Worm (Caenorhabditis elegans) whole organism, L4 larva: ENCODE data around the gene W02B12.13.
A peak's percentile ranks its signal among the peaks of the same experiment; 100 is the strongest.

Experiments
- D1046.2 ChIP-seq: fragments of 200-800 bp; sonication (Bioruptor generic); IDR thresholded peaks from 2 replicates; pipeline ENCODE4 v1.3.6; 2022; ENCODE audit warnings: missing genetic modification characterization, missing compliant biosample characterization
- F10B5.3 ChIP-seq: sonication (generic microtip); optimal IDR thresholded peaks from 2 replicates; lab custom pipeline; 2016; ENCODE audit warnings: mild to moderate bottlenecking, missing genetic modification characterization, missing compliant biosample characterization
- T20F7.1 ChIP-seq: fragments of 200-800 bp; sonication (Bioruptor generic); optimal IDR thresholded peaks from 2 replicates; lab custom pipeline; 2018; ENCODE audit warnings: mild to moderate bottlenecking, missing genetic modification characterization, missing compliant biosample characterization
- Y75B8A.6 ChIP-seq: fragments of 200-800 bp; sonication (Bioruptor generic); IDR thresholded peaks from 2 replicates; pipeline ENCODE4 v1.3.6; 2022; ENCODE audit warnings: missing genetic modification reagents, missing genetic modification characterization, missing compliant biosample characterization
- aha-1 ChIP-seq: fragments of 150-350 bp; peaks from one replicate; lab custom pipeline; 2014; ENCODE audit warnings: missing biosample characterization, missing genetic modification characterization
- ama-1 ChIP-seq: fragments of 150-350 bp; optimal IDR thresholded peaks from 2 replicates; lab custom pipeline; 2014; ENCODE audit warnings: inconsistent platforms, mixed read lengths
- arid-1 ChIP-seq: fragments of 200-800 bp; sonication (Bioruptor generic); conservative IDR thresholded peaks from 2 replicates; pipeline ENCODE4 v1.3.6; 2022; ENCODE audit warnings: missing genetic modification reagents, missing genetic modification characterization, missing compliant biosample characterization
- ceh-28 ChIP-seq: fragments of 150-350 bp; optimal IDR thresholded peaks from 2 replicates; lab custom pipeline; 2014; ENCODE audit warnings: missing biosample characterization, missing genetic modification reagents, missing genetic modification characterization
- ceh-32 ChIP-seq: sonication (generic microtip); optimal IDR thresholded peaks from 2 replicates; lab custom pipeline; 2016; ENCODE audit warnings: mild to moderate bottlenecking, missing genetic modification characterization, missing compliant biosample characterization; ENCODE audit not compliant: poor library complexity
- ceh-44 ChIP-seq: fragments of 200-800 bp; sonication (Bioruptor generic); IDR thresholded peaks from 2 replicates; pipeline ENCODE4 v1.3.6; 2022; ENCODE audit warnings: missing genetic modification reagents, missing genetic modification characterization, missing compliant biosample characterization
- ceh-62 ChIP-seq: sonication (generic microtip); optimal IDR thresholded peaks from 2 replicates; lab custom pipeline; 2017; ENCODE audit warnings: missing biosample characterization, missing genetic modification characterization
- ceh-82 ChIP-seq: sonication (generic microtip); optimal IDR thresholded peaks from 2 replicates; lab custom pipeline; 2017; ENCODE audit warnings: missing biosample characterization, missing genetic modification characterization
- ces-1 ChIP-seq: fragments of 150-350 bp; sonication (generic microtip); optimal IDR thresholded peaks from 4 replicates; lab custom pipeline; 2014; ENCODE audit warnings: missing biosample characterization, missing genetic modification reagents, missing genetic modification characterization
- cey-2 ChIP-seq: sonication (generic microtip); optimal IDR thresholded peaks from 3 replicates; lab custom pipeline; 2017; ENCODE audit warnings: missing genetic modification characterization, mild to moderate bottlenecking, missing compliant biosample characterization, antibody characterized with exemption, borderline replicate concordance; ENCODE audit not compliant: insufficient read depth
- ctbp-1 ChIP-seq: fragments of 200-800 bp; sonication (Bioruptor generic); IDR thresholded peaks from 2 replicates; pipeline ENCODE4 v1.3.6; 2022; ENCODE audit warnings: missing genetic modification reagents, missing genetic modification characterization, missing compliant biosample characterization
- daf-16 ChIP-seq, 3 experiments: sonication (generic microtip); optimal IDR thresholded peaks; 2 replicates each; lab custom pipeline; 2016 to 2017; ENCODE audit warnings: missing genetic modification characterization in 3 of 3, missing genetic modification reagents in 3 of 3, mild to moderate bottlenecking in 2 of 3, missing compliant biosample characterization in 2 of 3, missing biosample characterization in 1 of 3, moderate library complexity in 1 of 3
- dpl-1 ChIP-seq: fragments of 150-350 bp; optimal IDR thresholded peaks from 2 replicates; lab custom pipeline; 2014; ENCODE audit warnings: missing biosample characterization, missing genetic modification reagents, missing genetic modification characterization
- duxl-1 ChIP-seq: sonication (generic microtip); optimal IDR thresholded peaks from 2 replicates; lab custom pipeline; 2016; ENCODE audit warnings: mild to moderate bottlenecking, missing genetic modification characterization, moderate library complexity, missing compliant biosample characterization; ENCODE audit not compliant: poor library complexity
- egl-27 ChIP-seq: sonication (generic microtip); optimal IDR thresholded peaks from 3 replicates; lab custom pipeline; 2017; ENCODE audit warnings: missing biosample characterization, missing genetic modification reagents, missing genetic modification characterization
- egl-43 ChIP-seq: fragments of 200-800 bp; sonication (Bioruptor generic); IDR thresholded peaks from 2 replicates; pipeline ENCODE4 v1.3.6; 2022; ENCODE audit warnings: missing genetic modification reagents, missing genetic modification characterization, missing compliant biosample characterization
- fkh-10 ChIP-seq: fragments of 150-350 bp; optimal IDR thresholded peaks from 2 replicates; lab custom pipeline; 2014; ENCODE audit warnings: missing biosample characterization, missing genetic modification reagents, missing genetic modification characterization
- gei-8 ChIP-seq: fragments of 200-800 bp; sonication (Bioruptor generic); optimal IDR thresholded peaks from 2 replicates; lab custom pipeline; 2018; ENCODE audit warnings: mild to moderate bottlenecking, missing genetic modification characterization, missing compliant biosample characterization
- hif-1 ChIP-seq, 2 experiments: sonication (generic microtip); optimal IDR thresholded peaks; 2 replicates each; lab custom pipeline; 2016 to 2017; ENCODE audit warnings: missing compliant biosample characterization in 2 of 2, missing genetic modification characterization in 2 of 2, missing genetic modification reagents in 2 of 2, missing genotype in 2 of 2, mild to moderate bottlenecking in 1 of 2
- hlh-11 ChIP-seq: fragments of 200-800 bp; sonication (Bioruptor generic); optimal IDR thresholded peaks from 2 replicates; lab custom pipeline; 2018; ENCODE audit warnings: mild to moderate bottlenecking, missing genetic modification characterization, missing compliant biosample characterization
- hlh-30 ChIP-seq: sonication (generic microtip); optimal IDR thresholded peaks from 2 replicates; lab custom pipeline; 2017; ENCODE audit warnings: antibody characterized with exemption, mild to moderate bottlenecking, missing genetic modification characterization, missing compliant biosample characterization; ENCODE audit not compliant: insufficient read depth
- hmg-1.1 ChIP-seq: fragments of 200-800 bp; sonication (Bioruptor generic); IDR thresholded peaks from 2 replicates; pipeline ENCODE4 v1.3.6; 2022; ENCODE audit warnings: missing genetic modification reagents, missing genetic modification characterization, missing compliant biosample characterization
- jun-1 ChIP-seq: fragments of 150-350 bp; optimal IDR thresholded peaks from 2 replicates; lab custom pipeline; 2014; ENCODE audit warnings: missing biosample characterization, missing genetic modification reagents, missing genetic modification characterization
- lim-7 ChIP-seq: fragments of 200-800 bp; sonication (Bioruptor generic); IDR thresholded peaks from 2 replicates; pipeline ENCODE4 v1.3.6; 2022; ENCODE audit warnings: missing genetic modification characterization, missing compliant biosample characterization
- lin-1 ChIP-seq: fragments of 200-800 bp; sonication (Bioruptor generic); IDR thresholded peaks from 2 replicates; pipeline ENCODE4 v1.3.6; 2022; ENCODE audit warnings: missing genetic modification reagents, missing genetic modification characterization, missing compliant biosample characterization
- lin-15B ChIP-seq: fragments of 150-350 bp; sonication (generic microtip); optimal IDR thresholded peaks from 3 replicates; lab custom pipeline; 2014; ENCODE audit warnings: missing biosample characterization, missing genetic modification characterization
- lin-38 ChIP-seq: fragments of 200-800 bp; sonication (Bioruptor generic); IDR thresholded peaks from 2 replicates; pipeline ENCODE4 v1.3.6; 2022; ENCODE audit warnings: missing genetic modification reagents, missing genetic modification characterization, missing compliant biosample characterization
- madf-9 ChIP-seq: fragments of 200-800 bp; sonication (Bioruptor generic); conservative IDR thresholded peaks from 2 replicates; pipeline ENCODE4 v1.3.6; 2022; ENCODE audit warnings: missing genetic modification reagents, missing genetic modification characterization, missing compliant biosample characterization
- mdt-29 ChIP-seq: fragments of 200-800 bp; sonication (Bioruptor generic); IDR thresholded peaks from 2 replicates; pipeline ENCODE4 v1.3.6; 2022; ENCODE audit warnings: missing genetic modification reagents, missing genetic modification characterization, missing compliant biosample characterization
- mep-1 ChIP-seq: fragments of 150-350 bp; sonication (generic microtip); optimal IDR thresholded peaks from 3 replicates; lab custom pipeline; 2014; ENCODE audit warnings: missing biosample characterization, missing genetic modification characterization
- mes-2 ChIP-seq: sonication (generic microtip); optimal IDR thresholded peaks from 2 replicates; lab custom pipeline; 2016; ENCODE audit warnings: missing genotype, mild to moderate bottlenecking, missing genetic modification characterization, missing compliant biosample characterization; ENCODE audit not compliant: poor library complexity, severe bottlenecking
- nhr-102 ChIP-seq: sonication (generic microtip); optimal IDR thresholded peaks from 2 replicates; lab custom pipeline; 2016; ENCODE audit warnings: mild to moderate bottlenecking, missing genetic modification characterization, moderate library complexity, missing compliant biosample characterization
- nhr-237 ChIP-seq: sonication (generic microtip); optimal IDR thresholded peaks from 2 replicates; lab custom pipeline; 2017; ENCODE audit warnings: missing biosample characterization, missing genetic modification characterization
- nhr-41 ChIP-seq: fragments of 200-800 bp; sonication (Bioruptor generic); IDR thresholded peaks from 2 replicates; pipeline ENCODE4 v1.3.6; 2022; ENCODE audit warnings: missing genetic modification reagents, missing genetic modification characterization, missing compliant biosample characterization
- nhr-48 ChIP-seq: sonication (generic microtip); optimal IDR thresholded peaks from 2 replicates; lab custom pipeline; 2016; ENCODE audit warnings: mild to moderate bottlenecking, missing genetic modification characterization, missing compliant biosample characterization
- nhr-77 ChIP-seq: fragments of 150-350 bp; optimal IDR thresholded peaks from 2 replicates; lab custom pipeline; 2014; ENCODE audit warnings: missing biosample characterization, missing genetic modification characterization
- php-3 ChIP-seq: fragments of 200-800 bp; sonication (Bioruptor generic); IDR thresholded peaks from 2 replicates; pipeline ENCODE4 v1.3.6; 2022; ENCODE audit warnings: missing genetic modification reagents, missing genetic modification characterization, missing compliant biosample characterization
- rbr-2 ChIP-seq: sonication (generic microtip); optimal IDR thresholded peaks from 2 replicates; lab custom pipeline; 2016; ENCODE audit warnings: missing genotype, missing genetic modification characterization, missing compliant biosample characterization
- sdz-12 ChIP-seq: fragments of 200-800 bp; sonication (Bioruptor generic); optimal IDR thresholded peaks from 2 replicates; lab custom pipeline; 2018; ENCODE audit warnings: mild to moderate bottlenecking, missing genetic modification characterization, missing compliant biosample characterization
- unc-39 ChIP-seq: sonication (generic microtip); optimal IDR thresholded peaks from 2 replicates; lab custom pipeline; 2017; ENCODE audit warnings: missing biosample characterization, missing genetic modification characterization
- unc-62 ChIP-seq, 3 experiments: fragments of 150-350 bp in 1 of 3; sonication (generic microtip); optimal IDR thresholded peaks in 2 of 3; peaks in 1 of 3; 1 replicate in 1 of 3; 2 replicates in 2 of 3; lab custom pipeline; 2014 to 2017; ENCODE audit warnings: missing biosample characterization in 3 of 3, missing genetic modification characterization in 3 of 3, missing genetic modification reagents in 3 of 3, missing genotype in 1 of 3
- zag-1 ChIP-seq: fragments of 150-350 bp; optimal IDR thresholded peaks from 2 replicates; lab custom pipeline; 2014; ENCODE audit warnings: missing biosample characterization, missing genetic modification characterization
- zfp-3 ChIP-seq: fragments of 200-800 bp; sonication (Bioruptor generic); conservative IDR thresholded peaks from 2 replicates; pipeline ENCODE4 v1.3.6; 2022; ENCODE audit warnings: missing genetic modification reagents, missing genetic modification characterization, missing compliant biosample characterization
- zip-2 ChIP-seq: fragments of 150-350 bp; optimal IDR thresholded peaks from 2 replicates; lab custom pipeline; 2014; ENCODE audit warnings: missing biosample characterization, missing genetic modification characterization
- ztf-11 ChIP-seq: fragments of 150-350 bp; optimal IDR thresholded peaks from 2 replicates; lab custom pipeline; 2014; ENCODE audit warnings: missing biosample characterization, missing genetic modification characterization

The W02B12.13 gene

DNA sequence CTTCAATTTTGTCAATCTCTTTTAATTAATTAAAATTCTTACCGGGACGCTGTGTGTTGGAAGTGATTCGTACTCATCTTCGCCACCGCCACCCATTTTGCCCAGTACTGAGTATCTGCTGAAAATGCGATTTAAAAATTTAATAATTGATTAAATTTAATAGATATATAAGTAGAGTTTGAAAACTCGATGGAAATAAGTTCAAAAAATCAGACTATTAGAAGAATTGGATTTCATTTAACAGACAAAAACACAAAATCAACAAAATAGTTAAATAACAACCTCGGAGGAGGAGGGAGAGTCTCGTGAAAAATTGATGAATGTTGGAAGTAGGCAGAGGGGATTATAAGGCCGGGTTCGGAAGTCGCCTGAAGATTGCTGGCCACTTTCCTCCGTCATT lies 26.8 kb downstream of the W02B12.13 start, which contains the start of gene mfn-1:
mfn-1 (minus strand) TSS at position 101 of the 400 bp plus-strand sequence.
- TF ChIP-seq ceh-82 (no peak), nhr-77 (tag; lab: Kevin White, UChicago) (no peak), madf-9 (GFP tag; lab: Robert Waterston, UW) (no peak), ztf-11 (tag; lab: Kevin White, UChicago) (no peak), egl-27 (tag; lab: Kevin White, UChicago) (no peak), unc-62 (GFP tag; optimal IDR thresholded peaks at IDR 0.05 in 1 of 2; lab: Kevin White, UChicago) (no peak), unc-62 (tag; optimal IDR thresholded peaks at IDR 0.05; lab: Kevin White, UChicago) (no peak), mes-2 (tag; lab: Kevin White, UChicago) (no peak), lin-1 (GFP tag; lab: Robert Waterston, UW) (no peak), F10B5.3 (tag; lab: Kevin White, UChicago) (no peak), fkh-10 (GFP tag; lab: Kevin White, UChicago) (no peak), hlh-30 (tag; lab: Kevin White, UChicago) (no peak), lin-38 (GFP tag; lab: Robert Waterston, UW) (no peak), ceh-44 (GFP tag; lab: Robert Waterston, UW) (no peak), ctbp-1 (GFP tag; lab: Robert Waterston, UW) (no peak), lin-15B (tag; lab: Kevin White, UChicago) (no peak)

DNA sequence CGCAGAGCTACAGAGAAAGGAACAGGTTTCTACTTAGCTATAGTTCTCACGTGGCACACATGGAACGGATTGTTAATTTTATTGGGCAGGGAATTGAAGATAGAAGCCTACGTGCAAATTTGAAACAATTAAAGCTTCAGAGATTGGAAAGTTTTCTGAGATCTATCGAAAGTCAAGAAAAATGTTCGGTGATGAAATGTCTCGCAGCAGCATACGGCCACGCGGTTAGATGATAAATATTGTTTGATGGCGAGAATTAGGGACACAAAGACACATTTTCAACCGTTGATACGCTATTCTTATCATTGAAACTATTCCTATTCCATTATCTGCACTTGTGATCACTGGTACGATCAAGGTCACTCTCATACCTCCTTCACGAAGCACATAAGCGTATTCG lies 27.5 kb downstream of the W02B12.13 start:
- TF ChIP-seq rbr-2 (no peak), gei-8 (no peak), zfp-3 (GFP tag; lab: Robert Waterston, UW) (no peak), lim-7 (GFP tag; lab: Robert Waterston, UW) (no peak), cey-2 (tag; lab: Kevin White, UChicago) (no peak), aha-1 (tag; lab: Kevin White, UChicago) (peak; percentile 99), ama-1 (no peak), ceh-62 (tag; lab: Kevin White, UChicago) (no peak), php-3 (GFP tag; lab: Robert Waterston, UW) (0 out of 2 replicates have a peak, but pooled peaks have one; percentile 10), egl-43 (GFP tag; lab: Robert Waterston, UW) (no peak), zip-2 (tag; lab: Kevin White, UChicago) (no peak), ceh-32 (no peak), nhr-48 (tag; lab: Kevin White, UChicago) (peak; percentile 55), hmg-1.1 (no peak), ceh-28 (tag; lab: Kevin White, UChicago) (no peak), mdt-29 (GFP tag; lab: Robert Waterston, UW) (no peak), ctbp-1 (GFP tag; lab: Robert Waterston, UW) (no peak), hif-1 (tag; optimal IDR thresholded peaks at IDR 0.05; lab: Kevin White, UChicago) (peak; percentile 58 to 92), daf-16 (GFP tag; optimal IDR thresholded peaks at IDR 0.05; lab: Kevin White, UChicago) (no peak), daf-16 (tag; optimal IDR thresholded peaks at IDR 0.05; lab: Kevin White, UChicago) (peak; percentile 37), unc-39 (no peak), zag-1 (no peak), hlh-11 (tag; lab: Kevin White, UChicago) (peak; percentile 79), arid-1 (GFP tag; lab: Robert Waterston, UW) (no peak), nhr-102 (tag; lab: Kevin White, UChicago) (no peak), nhr-237 (tag; lab: Kevin White, UChicago) (no peak), duxl-1 (tag; lab: Kevin White, UChicago) (no peak), fkh-10 (GFP tag; lab: Kevin White, UChicago) (no peak), jun-1 (tag; lab: Kevin White, UChicago) (no peak), mep-1 (tag; lab: Kevin White, UChicago) (no peak), nhr-41 (GFP tag; lab: Robert Waterston, UW) (no peak), Y75B8A.6 (no peak), ceh-44 (GFP tag; lab: Robert Waterston, UW) (no peak), D1046.2 (GFP tag; lab: Robert Waterston, UW) (no peak), T20F7.1 (GFP tag; lab: Kevin White, UChicago) (peak; percentile 25), sdz-12 (GFP tag; lab: Kevin White, UChicago) (no peak), ces-1 (GFP tag; lab: Kevin White, UChicago) (no peak), dpl-1 (GFP tag; lab: Kevin White, UChicago) (no peak)
